Fruit fly (Drosophila melanogaster) whole organism, embryonic: ENCODE measurements around the gene CG1986.

Source experiments
- Adf1 ChIP-seq: fragments of 200-800 bp; sonication (Bioruptor generic); IDR thresholded peaks from 2 replicates; pipeline ENCODE4 v1.3.6; 2022; ENCODE audit warnings: missing biosample characterization, missing genetic modification characterization
- Atf-2 ChIP-seq: fragments of 200-800 bp; sonication (Bioruptor generic); optimal IDR thresholded peaks from 2 replicates; lab custom pipeline; 2016; ENCODE audit warnings: missing biosample characterization, missing genetic modification characterization
- B-H1 ChIP-seq: fragments of 200-800 bp; sonication (Bioruptor generic); IDR thresholded peaks from 3 replicates; pipeline ENCODE4 v1.3.6; 2022; ENCODE audit warnings: missing biosample characterization, missing genetic modification characterization
- BEAF-32 ChIP-seq: fragments of 200-800 bp; sonication (Bioruptor generic); optimal IDR thresholded peaks from 3 replicates; lab custom pipeline; 2017; ENCODE audit warnings: missing biosample characterization, missing genetic modification characterization, mild to moderate bottlenecking, moderate library complexity, missing genetic modification reagents
- Blimp-1 ChIP-seq: fragments of 200-800 bp; sonication (Bioruptor generic); optimal IDR thresholded peaks from 3 replicates; lab custom pipeline; 2018; ENCODE audit warnings: missing biosample characterization, missing genetic modification characterization, mild to moderate bottlenecking, moderate library complexity, missing genetic modification reagents
- Bteb2 ChIP-seq: fragments of 200-800 bp; sonication (Bioruptor generic); optimal IDR thresholded peaks from 2 replicates; lab custom pipeline; 2016; ENCODE audit warnings: missing biosample characterization, missing genetic modification characterization
- CG12942 ChIP-seq: fragments of 200-800 bp; sonication (Bioruptor generic); optimal IDR thresholded peaks from 3 replicates; lab custom pipeline; 2016; ENCODE audit warnings: missing biosample characterization, missing genetic modification characterization
- CG14667 ChIP-seq: fragments of 200-800 bp; sonication (Bioruptor generic); IDR thresholded peaks from 2 replicates; pipeline ENCODE4 v1.3.6; 2022; ENCODE audit warnings: missing biosample characterization, missing genetic modification characterization
- CG15514 ChIP-seq: fragments of 200-800 bp; sonication (Bioruptor generic); optimal IDR thresholded peaks from 3 replicates; lab custom pipeline; 2017; ENCODE audit warnings: missing biosample characterization, missing genetic modification characterization, mild to moderate bottlenecking, moderate library complexity, missing genetic modification reagents
- CG17328 ChIP-seq: fragments of 200-800 bp; sonication (Bioruptor generic); IDR thresholded peaks from 2 replicates; pipeline ENCODE4 v1.3.6; 2022; ENCODE audit warnings: missing biosample characterization, missing genetic modification characterization
- CG18262 ChIP-seq: fragments of 200-800 bp; optimal IDR thresholded peaks from 3 replicates; lab custom pipeline; 2019; ENCODE audit warnings: missing biosample characterization, mild to moderate bottlenecking, missing genetic modification characterization, moderate library complexity
- CG2678 ChIP-seq: fragments of 200-800 bp; sonication (Bioruptor generic); optimal IDR thresholded peaks from 3 replicates; lab custom pipeline; 2019; ENCODE audit warnings: missing biosample characterization, mild to moderate bottlenecking, missing genetic modification characterization, moderate library complexity
- CG2875 ChIP-seq: fragments of 200-800 bp; sonication (Bioruptor generic); optimal IDR thresholded peaks from 2 replicates; lab custom pipeline; 2017; ENCODE audit warnings: missing biosample characterization, mild to moderate bottlenecking, missing genetic modification characterization, missing genetic modification reagents
- CG31224 ChIP-seq: fragments of 200-800 bp; sonication (Bioruptor generic); IDR thresholded peaks from 2 replicates; pipeline ENCODE4 v1.3.6; 2022; ENCODE audit warnings: missing biosample characterization, missing genetic modification characterization
- CG32532 ChIP-seq: fragments of 200-800 bp; sonication (Bioruptor generic); IDR thresholded peaks from 2 replicates; pipeline ENCODE4 v1.3.6; 2022; ENCODE audit warnings: missing biosample characterization, missing genetic modification characterization
- CG4424 ChIP-seq: fragments of 200-800 bp; sonication (Bioruptor generic); optimal IDR thresholded peaks from 3 replicates; lab custom pipeline; 2016; ENCODE audit warnings: missing biosample characterization, missing genetic modification characterization
- CG4617 ChIP-seq: fragments of 200-800 bp; sonication (Bioruptor generic); optimal IDR thresholded peaks from 3 replicates; lab custom pipeline; 2016; ENCODE audit warnings: missing biosample characterization, missing genetic modification characterization, borderline replicate concordance
- CG6272 ChIP-seq: fragments of 200-800 bp; sonication (Bioruptor generic); IDR thresholded peaks from 2 replicates; pipeline ENCODE4 v1.3.6; 2022; ENCODE audit warnings: missing biosample characterization, missing genetic modification characterization
- CG6689 ChIP-seq: fragments of 200-800 bp; sonication (Bioruptor generic); IDR thresholded peaks from 2 replicates; pipeline ENCODE4 v1.3.6; 2022; ENCODE audit warnings: missing biosample characterization, missing genetic modification characterization
- CG6765 ChIP-seq: fragments of 200-800 bp; sonication (Bioruptor generic); optimal IDR thresholded peaks from 3 replicates; lab custom pipeline; 2017; ENCODE audit warnings: missing biosample characterization, mild to moderate bottlenecking, missing genetic modification characterization
- CG7372 ChIP-seq: fragments of 200-800 bp; sonication (Bioruptor generic); IDR thresholded peaks from 2 replicates; pipeline ENCODE4 v1.3.6; 2022; ENCODE audit warnings: missing biosample characterization, missing genetic modification characterization
- CG9437 ChIP-seq: fragments of 200-800 bp; sonication (Bioruptor generic); optimal IDR thresholded peaks from 2 replicates; lab custom pipeline; 2018; ENCODE audit warnings: missing biosample characterization, mild to moderate bottlenecking, missing genetic modification characterization
- Dip2 ChIP-seq: fragments of 200-800 bp; sonication (Bioruptor generic); IDR thresholded peaks from 2 replicates; pipeline ENCODE4 v1.3.6; 2022; ENCODE audit warnings: missing biosample characterization, missing genetic modification characterization
- Dref ChIP-seq: fragments of 200-800 bp; sonication (Bioruptor generic); IDR thresholded peaks from 2 replicates; pipeline ENCODE4 v1.3.6; 2022; ENCODE audit warnings: missing biosample characterization, missing genetic modification characterization
- Ets97D ChIP-seq: fragments of 200-800 bp; sonication (Bioruptor generic); optimal IDR thresholded peaks from 3 replicates; lab custom pipeline; 2016; ENCODE audit warnings: missing biosample characterization, missing genetic modification characterization
- Hand ChIP-seq: fragments of 200-800 bp; sonication (Bioruptor generic); optimal IDR thresholded peaks from 2 replicates; lab custom pipeline; 2017; ENCODE audit warnings: mild to moderate bottlenecking, missing biosample characterization, missing genetic modification reagents, missing genetic modification characterization
- Mad ChIP-seq: fragments of 200-800 bp; sonication (Bioruptor generic); optimal IDR thresholded peaks from 2 replicates; lab custom pipeline; 2016; ENCODE audit warnings: missing biosample characterization, missing genetic modification characterization
- Opbp ChIP-seq: fragments of 200-800 bp; sonication (Bioruptor generic); IDR thresholded peaks from 3 replicates; pipeline ENCODE4 v1.3.6; 2022; ENCODE audit warnings: missing biosample characterization, missing genetic modification characterization; ENCODE audit not compliant: partially characterized antibody
- Rfx ChIP-seq: fragments of 200-800 bp; sonication (Bioruptor generic); IDR thresholded peaks from 2 replicates; pipeline ENCODE4 v1.3.6; 2022; ENCODE audit warnings: missing biosample characterization, missing genetic modification characterization
- Side ChIP-seq: fragments of 200-800 bp; sonication (Bioruptor generic); optimal IDR thresholded peaks from 2 replicates; lab custom pipeline; 2016; ENCODE audit warnings: missing biosample characterization, missing genetic modification characterization
- abd-A ChIP-seq: fragments of 200-800 bp; sonication (Bioruptor generic); optimal IDR thresholded peaks from 3 replicates; lab custom pipeline; 2019; ENCODE audit warnings: missing biosample characterization, mild to moderate bottlenecking, missing genetic modification characterization, moderate library complexity
- dimm ChIP-seq: fragments of 200-800 bp; sonication (Bioruptor generic); IDR thresholded peaks from 2 replicates; pipeline ENCODE4 v1.3.6; 2022; ENCODE audit warnings: missing biosample characterization, missing genetic modification characterization
- dm ChIP-seq: fragments of 200-800 bp; sonication (Bioruptor generic); optimal IDR thresholded peaks from 3 replicates; lab custom pipeline; 2016; ENCODE audit warnings: missing biosample characterization, missing genetic modification characterization
- en ChIP-seq: fragments of 200-800 bp; sonication (Bioruptor generic); optimal IDR thresholded peaks from 2 replicates; lab custom pipeline; 2016; ENCODE audit warnings: missing biosample characterization, missing genetic modification characterization
- fd3F ChIP-seq: fragments of 200-800 bp; sonication (Bioruptor generic); optimal IDR thresholded peaks from 2 replicates; lab custom pipeline; 2018; ENCODE audit warnings: missing biosample characterization, mild to moderate bottlenecking, missing genetic modification characterization, moderate library complexity
- fru ChIP-seq: fragments of >200 bp; optimal IDR thresholded peaks from 2 replicates; lab custom pipeline; 2017
- lab ChIP-seq: fragments of 200-800 bp; sonication (Bioruptor generic); optimal IDR thresholded peaks from 3 replicates; lab custom pipeline; 2017; ENCODE audit warnings: missing biosample characterization, missing genetic modification characterization, mild to moderate bottlenecking, moderate library complexity, missing genetic modification reagents
- pfk ChIP-seq: fragments of 200-800 bp; sonication (Bioruptor generic); optimal IDR thresholded peaks from 2 replicates; lab custom pipeline; 2018; ENCODE audit warnings: missing biosample characterization, mild to moderate bottlenecking, missing genetic modification characterization, moderate library complexity
- pita ChIP-seq: fragments of 200-800 bp; sonication (Bioruptor generic); optimal IDR thresholded peaks from 2 replicates; lab custom pipeline; 2017; ENCODE audit warnings: missing biosample characterization, mild to moderate bottlenecking, missing genetic modification characterization
- pzg ChIP-seq: fragments of 200-800 bp; sonication (Bioruptor generic); optimal IDR thresholded peaks from 3 replicates; lab custom pipeline; 2018; ENCODE audit warnings: missing biosample characterization, mild to moderate bottlenecking, missing genetic modification characterization, moderate library complexity
- sc ChIP-seq, 3 experiments: fragments of >200 bp in 2 of 3; fragments of 200-800 bp in 1 of 3; sonication (Bioruptor generic) in 1 of 3; optimal IDR thresholded peaks; 2 replicates in 2 of 3; 3 replicates in 1 of 3; lab custom pipeline; 2017; ENCODE audit warnings: mild to moderate bottlenecking in 1 of 3, missing biosample characterization in 1 of 3, missing genetic modification characterization in 1 of 3, missing genetic modification reagents in 1 of 3
- sd ChIP-seq: fragments of 200-800 bp; sonication (Bioruptor generic); optimal IDR thresholded peaks from 3 replicates; lab custom pipeline; 2018; ENCODE audit warnings: missing biosample characterization, mild to moderate bottlenecking, missing genetic modification characterization, moderate library complexity
- ssp ChIP-seq: fragments of 200-800 bp; sonication (Bioruptor generic); IDR thresholded peaks from 2 replicates; pipeline ENCODE4 v1.3.6; 2022; ENCODE audit warnings: missing biosample characterization, missing genetic modification characterization
- tll ChIP-seq, 2 experiments: fragments of 200-800 bp in 1 of 2; fragments of >200 bp in 1 of 2; sonication (Bioruptor generic) in 1 of 2; optimal IDR thresholded peaks; 2 replicates each; lab custom pipeline; 2017 to 2019; ENCODE audit warnings: missing biosample characterization in 2 of 2, missing genetic modification characterization in 2 of 2, mild to moderate bottlenecking in 1 of 2, moderate library complexity in 1 of 2

Gene CG1986

dm6 chrX:9868510-9869248 lies 42.2 kb downstream of the CG1986 start, which contains the start of gene CG45060 (continued):
- TF ChIP-seq CG6272 (GFP tag; lab: Robert Waterston, UW) (no peak), ssp (GFP tag; lab: Robert Waterston, UW) (no peak), CG17328 (GFP tag; lab: Robert Waterston, UW) (no peak), CG4617 (GFP tag; lab: Kevin White, UChicago) (no peak), en (GFP tag; lab: Kevin White, UChicago) (no peak), pita (GFP tag; lab: Kevin White, UChicago) (no peak), Adf1 (peak; percentile 39; the same call in 1 of the 2 replicates), CG15514 (GFP tag; lab: Kevin White, UChicago) (peak; percentile 7), fru (lab: Kevin White, UChicago) (no peak), B-H1 (GFP tag; lab: Robert Waterston, UW) (no peak), sd (tag; lab: Kevin White, UChicago) (peak; percentile 99), CG18262 (tag; lab: Kevin White, UChicago) (no peak), CG9437 (GFP tag; lab: Kevin White, UChicago) (no peak), CG4424 (no peak), tll (GFP tag; optimal IDR thresholded peaks at IDR 0.05; lab: Kevin White, UChicago) (no peak), CG32532 (peak; percentile 30; the same call in 1 of the 2 replicates), Rfx (GFP tag; lab: Robert Waterston, UW) (no peak), fd3F (GFP tag; lab: Kevin White, UChicago) (no peak), CG6689 (GFP tag; lab: Robert Waterston, UW) (no peak), Atf-2 (no peak), CG7372 (GFP tag; lab: Robert Waterston, UW) (no peak), Hand (GFP tag; lab: Kevin White, UChicago) (no peak), Mad (GFP tag; lab: Kevin White, UChicago) (no peak), Bteb2 (GFP tag; lab: Kevin White, UChicago) (no peak), pfk (GFP tag; lab: Kevin White, UChicago) (peak; percentile 9), CG2875 (GFP tag; lab: Kevin White, UChicago) (no peak), Ets97D (peak; percentile 26), pzg (GFP tag; lab: Kevin White, UChicago) (no peak), Blimp-1 (GFP tag; lab: Kevin White, UChicago) (no peak), Dref (no peak), Opbp (GFP tag; lab: Robert Waterston, UW) (no peak), CG6765 (GFP tag; lab: Kevin White, UChicago) (no peak), sc (optimal IDR thresholded peaks at IDR 0.05; lab: Kevin White, UChicago) (no peak), sc (GFP tag; optimal IDR thresholded peaks at IDR 0.05; lab: Kevin White, UChicago) (no peak), dimm (GFP tag; lab: Robert Waterston, UW) (no peak), lab (peak; percentile 9), CG2678 (peak; percentile 4), Dip2 (no peak), abd-A (tag; lab: Kevin White, UChicago) (no peak), BEAF-32 (GFP tag; lab: Kevin White, UChicago) (no peak), CG14667 (GFP tag; lab: Robert Waterston, UW) (no peak), CG12942 (GFP tag; lab: Kevin White, UChicago) (no peak), dm (GFP tag; lab: Kevin White, UChicago) (no peak), CG31224 (GFP tag; lab: Robert Waterston, UW) (no peak), Side (GFP tag; lab: Kevin White, UChicago) (no peak)
